Worm (Caenorhabditis elegans): ENCODE data around the gene pigb-1.

pigb-1 gene

ce11 chrII:4993530-4994192, 784 bp upstream of the pigb-1 start, which contains the start of the genes eif-1 and vps-24 (continued):
- peak; percentile 16 for TF ChIP-seq dve-1 (tag; optimal IDR thresholded peaks at IDR 0.05; ENCODE audit: insufficient read depth)

ce11 chrII:4989802-4990201, 3.1 kb downstream of the pigb-1 start, which contains the start of gene T27F7.12:
Gene T27F7.12, plus strand, starts transcription at chrII:4990102.
- no peak for TF ChIP-seq F49E8.2 (tag; optimal IDR thresholded peaks at IDR 0.05; ENCODE audit: borderline replicate concordance)

- TF ChIP-seq hmg-1.1 (GFP tag; IDR thresholded peaks at IDR 0.05): no peak
- no peak for TF ChIP-seq dmd-8 (GFP tag; IDR thresholded peaks at IDR 0.05)
- TF ChIP-seq lin-13 (GFP tag; optimal IDR thresholded peaks at IDR 0.05): no peak
- TF ChIP-seq cey-2 (tag; optimal IDR thresholded peaks at IDR 0.05; ENCODE audit: borderline replicate concordance, insufficient read depth): no peak
- TF ChIP-seq ceh-32 (tag; optimal IDR thresholded peaks at IDR 0.05; ENCODE audit: poor library complexity): no peak
- TF ChIP-seq nhr-111 (GFP tag; optimal IDR thresholded peaks at IDR 0.05): no peak
- no peak for TF ChIP-seq F37D6.2 (tag; optimal IDR thresholded peaks at IDR 0.05)
- TF ChIP-seq tra-1 (GFP tag; IDR thresholded peaks at IDR 0.05): no peak
- TF ChIP-seq nhr-11 (tag; optimal IDR thresholded peaks at IDR 0.05): no peak
- no peak for TF ChIP-seq nhr-48 (tag; optimal IDR thresholded peaks at IDR 0.05)
- no peak for TF ChIP-seq daf-8 (GFP tag; IDR thresholded peaks at IDR 0.05)
- TF ChIP-seq hlh-11 (tag; optimal IDR thresholded peaks at IDR 0.05): no peak
- no peak for TF ChIP-seq sdz-12 (GFP tag; optimal IDR thresholded peaks at IDR 0.05)
- no peak for TF ChIP-seq lin-39 (tag; optimal IDR thresholded peaks at IDR 0.05)
- no peak for TF ChIP-seq nhr-10 (tag; optimal IDR thresholded peaks at IDR 0.05)
- TF ChIP-seq php-3 (GFP tag; IDR thresholded peaks at IDR 0.05): no peak
- TF ChIP-seq snpc-4 (tag; optimal IDR thresholded peaks at IDR 0.05): no peak
These were observed 5.6 kb downstream of the pigb-1 start for ce11 chrII:4987257-4987656.

- TF ChIP-seq fkh-10 (GFP tag; optimal IDR thresholded peaks at IDR 0.05): no peak
- TF ChIP-seq daf-12 (tag; optimal IDR thresholded peaks at IDR 0.05): no peak
- TF ChIP-seq ZK546.5 (tag; optimal IDR thresholded peaks at IDR 0.05): no peak
- TF ChIP-seq R02D3.7 (tag; optimal IDR thresholded peaks at IDR 0.05): no peak
- TF ChIP-seq T26A8.4 (GFP tag; IDR thresholded peaks at IDR 0.05): no peak
- TF ChIP-seq nhr-10 (tag; optimal IDR thresholded peaks at IDR 0.05): no peak
- no peak for TF ChIP-seq nhr-28 (tag; optimal IDR thresholded peaks at IDR 0.05)
- TF ChIP-seq nhr-6 (tag; optimal IDR thresholded peaks at IDR 0.05): no peak
- TF ChIP-seq fos-1 (tag; optimal IDR thresholded peaks at IDR 0.05): no peak
- no peak for TF ChIP-seq mdl-1 (tag; optimal IDR thresholded peaks at IDR 0.05)
- no peak for TF ChIP-seq ceh-62 (tag; optimal IDR thresholded peaks at IDR 0.05)
- TF ChIP-seq Y5F2A.4 (GFP tag; optimal IDR thresholded peaks at IDR 0.05): no peak
- no peak for TF ChIP-seq F10B5.3 (tag; optimal IDR thresholded peaks at IDR 0.05)
- TF ChIP-seq nhr-237 (tag; optimal IDR thresholded peaks at IDR 0.05): no peak
- no peak for TF ChIP-seq nhr-42 (GFP tag; IDR thresholded peaks at IDR 0.05)
- TF ChIP-seq nhr-77 (tag; optimal IDR thresholded peaks at IDR 0.05): no peak
These were observed 6.2 kb downstream of the pigb-1 start for ce11 chrII:4986664-4987063.

ce11 chrII:4985961-4986503, 6.8 kb downstream of the pigb-1 start:
- TF ChIP-seq dmd-6 (GFP tag; IDR thresholded peaks at IDR 0.05) (peak; percentile 29; the same call in 1 of the 2 replicates), hlh-30 (tag; optimal IDR thresholded peaks at IDR 0.05; ENCODE audit: insufficient read depth) (peak; percentile 63), hlh-11 (tag; optimal IDR thresholded peaks at IDR 0.05) (no peak), unc-62 (GFP tag; optimal IDR thresholded peaks at IDR 0.05 in 1 of 2) (peak in 1 of 2 experiments; percentile 95), unc-62 (tag; optimal IDR thresholded peaks at IDR 0.05) (no peak)
